Worm (Caenorhabditis elegans) whole organism, young adult: ENCODE data around the gene mec-7.

Experiments used
- B0019.2 ChIP-seq: fragments of 200-800 bp; sonication (Bioruptor generic); conservative IDR thresholded peaks from 2 replicates; pipeline ENCODE4 v1.3.6; 2022; ENCODE audit warnings: missing genetic modification reagents, missing genetic modification characterization, missing compliant biosample characterization
- B0261.1 ChIP-seq: sonication (generic microtip); optimal IDR thresholded peaks from 2 replicates; lab custom pipeline; 2016; ENCODE audit warnings: mild to moderate bottlenecking, missing genetic modification characterization, moderate library complexity, missing compliant biosample characterization
- D2030.7 ChIP-seq: fragments of 200-800 bp; sonication (Bioruptor generic); IDR thresholded peaks from 2 replicates; pipeline ENCODE4 v1.3.6; 2022; ENCODE audit warnings: missing genetic modification reagents, missing genetic modification characterization, missing compliant biosample characterization
- F23B12.7 ChIP-seq: sonication (generic microtip); optimal IDR thresholded peaks from 2 replicates; lab custom pipeline; 2017; ENCODE audit warnings: missing genetic modification characterization, mild to moderate bottlenecking, missing compliant biosample characterization, antibody characterized with exemption, moderate library complexity; ENCODE audit not compliant: insufficient read depth
- F33H1.4 ChIP-seq: fragments of 200-800 bp; sonication (Bioruptor generic); IDR thresholded peaks from 2 replicates; pipeline ENCODE4 v1.3.6; 2022; ENCODE audit warnings: missing genetic modification reagents, missing genetic modification characterization, missing compliant biosample characterization
- F49E8.2 ChIP-seq: sonication (generic microtip); optimal IDR thresholded peaks from 3 replicates; lab custom pipeline; 2017; ENCODE audit warnings: missing genetic modification characterization, mild to moderate bottlenecking, missing compliant biosample characterization, antibody characterized with exemption, moderate library complexity; ENCODE audit not compliant: insufficient read depth
- F55B11.4 ChIP-seq: sonication (generic microtip); optimal IDR thresholded peaks from 2 replicates; lab custom pipeline; 2016; ENCODE audit warnings: missing compliant biosample characterization, missing genetic modification characterization, borderline replicate concordance; ENCODE audit not compliant: insufficient read depth
- K12H6.12 ChIP-seq: fragments of 200-800 bp; sonication (Bioruptor generic); optimal IDR thresholded peaks from 2 replicates; lab custom pipeline; 2018; ENCODE audit warnings: mild to moderate bottlenecking, missing genetic modification characterization, missing compliant biosample characterization
- T07F8.4 ChIP-seq: sonication (generic microtip); optimal IDR thresholded peaks from 2 replicates; lab custom pipeline; 2016; ENCODE audit warnings: mild to moderate bottlenecking, missing genetic modification characterization, moderate library complexity, missing compliant biosample characterization
- ZK185.1 ChIP-seq: sonication (generic microtip); optimal IDR thresholded peaks from 2 replicates; lab custom pipeline; 2016; ENCODE audit warnings: mild to moderate bottlenecking, missing genetic modification characterization, missing compliant biosample characterization; ENCODE audit not compliant: poor library complexity, severe bottlenecking
- aptf-3 ChIP-seq: fragments of 200-800 bp; sonication (Bioruptor generic); IDR thresholded peaks from 2 replicates; pipeline ENCODE4 v1.3.6; 2022; ENCODE audit warnings: missing genetic modification characterization, missing compliant biosample characterization
- athp-1 ChIP-seq: sonication (generic microtip); optimal IDR thresholded peaks from 2 replicates; lab custom pipeline; 2017; ENCODE audit warnings: mild to moderate bottlenecking, missing genetic modification characterization, missing compliant biosample characterization
- attf-3 ChIP-seq: fragments of 200-800 bp; sonication (Bioruptor generic); conservative IDR thresholded peaks from 2 replicates; pipeline ENCODE4 v1.3.6; 2022; ENCODE audit warnings: missing genetic modification reagents, missing genetic modification characterization, missing compliant biosample characterization
- attf-5 ChIP-seq: fragments of 200-800 bp; sonication (Bioruptor generic); optimal IDR thresholded peaks from 2 replicates; lab custom pipeline; 2018; ENCODE audit warnings: mild to moderate bottlenecking, missing genetic modification characterization, missing compliant biosample characterization
- attf-6 ChIP-seq: fragments of 200-800 bp; sonication (Bioruptor generic); IDR thresholded peaks from 2 replicates; pipeline ENCODE4 v1.3.6; 2022; ENCODE audit warnings: missing genetic modification reagents, missing genetic modification characterization, missing compliant biosample characterization
- cebp-1 ChIP-seq, 2 experiments: fragments of 200-800 bp in 1 of 2; sonication (Bioruptor generic) in 1 of 2; sonication (generic microtip) in 1 of 2; IDR thresholded peaks in 1 of 2; optimal IDR thresholded peaks in 1 of 2; 2 replicates each; pipeline versions ENCODE4 v1.3.6 to Lab custom; 2017 to 2022; ENCODE audit warnings: missing compliant biosample characterization in 2 of 2, missing genetic modification characterization in 2 of 2, mild to moderate bottlenecking in 1 of 2, missing genetic modification reagents in 1 of 2, moderate library complexity in 1 of 2
- ceh-79 ChIP-seq: sonication (generic microtip); optimal IDR thresholded peaks from 2 replicates; lab custom pipeline; 2017; ENCODE audit warnings: mild to moderate bottlenecking, missing genetic modification characterization, missing compliant biosample characterization
- ekl-4 ChIP-seq: fragments of 200-800 bp; sonication (Bioruptor generic); IDR thresholded peaks from 2 replicates; pipeline ENCODE4 v1.3.6; 2022; ENCODE audit warnings: missing genetic modification reagents, missing genetic modification characterization, missing compliant biosample characterization
- him-1 ChIP-seq: sonication (generic microtip); optimal IDR thresholded peaks from 2 replicates; lab custom pipeline; 2016; ENCODE audit warnings: missing genotype, missing genetic modification reagents, missing genetic modification characterization, missing compliant biosample characterization
- hmg-1.2 ChIP-seq: fragments of 200-800 bp; sonication (Bioruptor generic); IDR thresholded peaks from 2 replicates; pipeline ENCODE4 v1.3.6; 2022; ENCODE audit warnings: missing genetic modification reagents, missing genetic modification characterization, missing compliant biosample characterization
- hmg-20 ChIP-seq: fragments of 200-800 bp; sonication (Bioruptor generic); IDR thresholded peaks from 2 replicates; pipeline ENCODE4 v1.3.6; 2022; ENCODE audit warnings: missing genetic modification reagents, missing genetic modification characterization, missing compliant biosample characterization
- hrde-1 ChIP-seq: sonication (generic microtip); optimal IDR thresholded peaks from 2 replicates; lab custom pipeline; 2016; ENCODE audit warnings: missing genetic modification characterization, mild to moderate bottlenecking, missing compliant biosample characterization, moderate library complexity, missing genotype, missing genetic modification reagents, borderline replicate concordance
- lsl-1 ChIP-seq: fragments of 200-800 bp; sonication (Bioruptor generic); optimal IDR thresholded peaks from 2 replicates; lab custom pipeline; 2018; ENCODE audit warnings: mild to moderate bottlenecking, missing genetic modification characterization, moderate library complexity, missing compliant biosample characterization
- madf-6 ChIP-seq: fragments of 200-800 bp; sonication (Bioruptor generic); IDR thresholded peaks from 2 replicates; pipeline ENCODE4 v1.3.6; 2022; ENCODE audit warnings: missing genetic modification reagents, missing genetic modification characterization, missing compliant biosample characterization
- mes-4 ChIP-seq: sonication (generic microtip); optimal IDR thresholded peaks from 2 replicates; lab custom pipeline; 2016; ENCODE audit warnings: missing genotype, missing genetic modification characterization, missing compliant biosample characterization
- mxl-1 ChIP-seq: sonication (generic microtip); optimal IDR thresholded peaks from 2 replicates; lab custom pipeline; 2016; ENCODE audit warnings: missing genetic modification characterization, missing compliant biosample characterization
- nhr-80 ChIP-seq: sonication (generic microtip); optimal IDR thresholded peaks from 2 replicates; lab custom pipeline; 2016; ENCODE audit warnings: missing genetic modification characterization, missing compliant biosample characterization
- pbrm-1 ChIP-seq: fragments of 200-800 bp; sonication (Bioruptor generic); IDR thresholded peaks from 2 replicates; pipeline ENCODE4 v1.3.6; 2022; ENCODE audit warnings: missing genetic modification reagents, missing genetic modification characterization, missing compliant biosample characterization
- pha-4 ChIP-seq: fragments of 150-350 bp; sonication (generic microtip); optimal IDR thresholded peaks from 2 replicates; lab custom pipeline; 2014; ENCODE audit warnings: missing biosample characterization, missing genetic modification reagents, missing genetic modification characterization
- rcor-1 ChIP-seq: fragments of 200-800 bp; sonication (Bioruptor generic); IDR thresholded peaks from 2 replicates; pipeline ENCODE4 v1.3.6; 2022; ENCODE audit warnings: missing genetic modification reagents, missing genetic modification characterization, missing compliant biosample characterization
- rec-8 ChIP-seq, 2 experiments: sonication (generic microtip); optimal IDR thresholded peaks; 2 replicates each; lab custom pipeline; 2016; ENCODE audit warnings: mild to moderate bottlenecking in 2 of 2, missing genetic modification characterization in 2 of 2, missing genetic modification reagents in 2 of 2, missing genotype in 2 of 2, missing biosample characterization in 1 of 2, missing compliant biosample characterization in 1 of 2, moderate library complexity in 1 of 2
- snpc-4 ChIP-seq, 5 experiments: fragments of 150-350 bp in 1 of 5; sonication (generic microtip) in 4 of 5; optimal IDR thresholded peaks; 2 replicates each; lab custom pipeline; 2014 to 2018; ENCODE audit warnings: missing genetic modification characterization in 5 of 5, missing biosample characterization in 3 of 5, antibody characterized with exemption in 2 of 5, mild to moderate bottlenecking in 2 of 5, missing compliant biosample characterization in 2 of 5, missing genotype in 2 of 5, moderate library complexity in 2 of 5, missing genetic modification reagents in 1 of 5
- somi-1 ChIP-seq: fragments of 200-800 bp; sonication (Bioruptor generic); optimal IDR thresholded peaks from 2 replicates; lab custom pipeline; 2018; ENCODE audit warnings: mild to moderate bottlenecking, missing genetic modification characterization, missing compliant biosample characterization
- tbp1 ChIP-seq: fragments of 200-800 bp; sonication (Bioruptor generic); optimal IDR thresholded peaks from 2 replicates; lab custom pipeline; 2018; ENCODE audit warnings: mild to moderate bottlenecking, missing genetic modification characterization, missing compliant biosample characterization
- xnd-1 ChIP-seq: sonication (generic microtip); optimal IDR thresholded peaks from 2 replicates; lab custom pipeline; 2016; ENCODE audit warnings: missing genotype, missing genetic modification reagents, missing genetic modification characterization, missing compliant biosample characterization
- zfh-2 ChIP-seq: fragments of 200-800 bp; sonication (Bioruptor generic); conservative IDR thresholded peaks from 2 replicates; pipeline ENCODE4 v1.3.6; 2022; ENCODE audit warnings: missing genetic modification reagents, missing genetic modification characterization, missing compliant biosample characterization
- zim-3 ChIP-seq: sonication (generic microtip); optimal IDR thresholded peaks from 2 replicates; lab custom pipeline; 2017; ENCODE audit warnings: mild to moderate bottlenecking, missing genetic modification characterization, moderate library complexity, missing compliant biosample characterization
- ztf-22 ChIP-seq: fragments of 200-800 bp; sonication (Bioruptor generic); optimal IDR thresholded peaks from 2 replicates; lab custom pipeline; 2018; ENCODE audit warnings: mild to moderate bottlenecking, missing genetic modification characterization, moderate library complexity, missing compliant biosample characterization
- ztf-25 ChIP-seq: fragments of 200-800 bp; sonication (Bioruptor generic); IDR thresholded peaks from 2 replicates; pipeline ENCODE4 v1.3.6; 2022; ENCODE audit warnings: missing genetic modification reagents, missing genetic modification characterization, missing compliant biosample characterization
- ztf-28 ChIP-seq: fragments of 200-800 bp; sonication (Bioruptor generic); IDR thresholded peaks from 2 replicates; pipeline ENCODE4 v1.3.6; 2022; ENCODE audit warnings: missing genetic modification reagents, missing genetic modification characterization, missing compliant biosample characterization

The mec-7 gene

DNA sequence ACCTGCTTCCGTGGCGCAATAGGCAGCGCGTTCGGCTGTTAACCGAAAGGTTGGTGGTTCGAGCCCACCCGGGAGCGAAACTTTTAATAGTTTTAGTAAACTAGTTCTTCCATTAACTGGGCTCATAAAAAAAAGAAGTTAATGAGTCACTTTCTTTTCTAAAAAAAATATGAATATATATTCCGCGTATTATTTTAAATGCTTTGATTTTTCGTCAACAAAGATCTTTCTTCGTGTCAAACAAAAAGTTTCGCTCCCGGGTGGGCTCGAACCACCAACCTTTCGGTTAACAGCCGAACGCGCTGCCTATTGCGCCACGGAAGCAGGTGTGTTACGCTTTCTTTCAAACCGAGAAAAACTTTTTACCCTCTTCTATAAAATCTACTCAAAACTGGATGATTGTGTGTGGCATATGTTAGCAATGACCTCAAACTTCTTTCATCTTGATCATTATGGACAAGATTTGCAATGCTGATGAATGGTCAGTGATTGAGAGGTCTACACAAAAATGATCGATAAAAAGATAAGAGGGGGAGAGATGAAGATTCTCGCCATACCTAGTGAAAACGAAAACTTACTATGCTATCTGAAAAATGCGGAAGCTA, 2.7 kb downstream of the mec-7 start (continued):
- TF ChIP-seq T07F8.4 (tag; lab: Kevin White, UChicago) (peak; percentile 50), pbrm-1 (GFP tag; lab: Robert Waterston, UW) (0 out of 2 replicates have a peak, but pooled peaks have one; percentile 61), pha-4 (no peak), athp-1 (tag; lab: Kevin White, UChicago) (peak; percentile 57), hrde-1 (peak; percentile 35), tbp1 (GFP tag; lab: Kevin White, UChicago) (peak; percentile 86), zim-3 (peak; percentile 58), him-1 (tag; lab: Kevin White, UChicago) (peak; percentile 71), cebp-1 (GFP tag; IDR thresholded peaks at IDR 0.05; lab: Robert Waterston, UW) (no peak), cebp-1 (tag; optimal IDR thresholded peaks at IDR 0.05; lab: Kevin White, UChicago) (peak; percentile 50), attf-5 (GFP tag; lab: Kevin White, UChicago) (peak; percentile 32), F49E8.2 (tag; lab: Kevin White, UChicago) (peak; percentile 11), F23B12.7 (peak; percentile 68), B0019.2 (GFP tag; lab: Robert Waterston, UW) (no peak), F55B11.4 (no peak), hmg-1.2 (GFP tag; lab: Robert Waterston, UW) (peak; percentile 50), nhr-80 (tag; lab: Kevin White, UChicago) (peak; percentile 40), ztf-22 (GFP tag; lab: Kevin White, UChicago) (peak; percentile 6), rec-8 (tag; optimal IDR thresholded peaks at IDR 0.05; lab: Kevin White, UChicago) (peak; percentile 6 to 59), mxl-1 (peak; percentile 64), xnd-1 (tag; lab: Kevin White, UChicago) (no peak), ztf-28 (GFP tag; lab: Robert Waterston, UW) (0 out of 2 replicates have a peak, but pooled peaks have one; percentile 50), madf-6 (GFP tag; lab: Robert Waterston, UW) (peak; percentile 39; the same call in 1 of the 2 replicates), ZK185.1 (tag; lab: Kevin White, UChicago) (peak; percentile 68), snpc-4 (GFP tag; optimal IDR thresholded peaks at IDR 0.05; lab: Kevin White, UChicago) (peak; percentile 6), snpc-4 (tag; optimal IDR thresholded peaks at IDR 0.05; lab: Kevin White, UChicago) (peak in 3 of 4 experiments; percentile 24 to 73 (median 27)), D2030.7 (GFP tag; lab: Robert Waterston, UW) (peak; percentile 83), attf-3 (GFP tag; lab: Robert Waterston, UW) (no peak), ztf-25 (GFP tag; lab: Robert Waterston, UW) (0 out of 2 replicates have a peak, but pooled peaks have one; percentile 19), mes-4 (tag; lab: Kevin White, UChicago) (peak; percentile 46), aptf-3 (0 out of 2 replicates have a peak, but pooled peaks have one; percentile 48), ekl-4 (peak; percentile 29; the same call in 1 of the 2 replicates), lsl-1 (peak; percentile 4), zfh-2 (GFP tag; lab: Robert Waterston, UW) (0 out of 2 replicates have a peak, but pooled peaks have one; percentile 31), attf-6 (GFP tag; lab: Robert Waterston, UW) (0 out of 2 replicates have a peak, but pooled peaks have one; percentile 49), rcor-1 (GFP tag; lab: Robert Waterston, UW) (0 out of 2 replicates have a peak, but pooled peaks have one; percentile 19), K12H6.12 (tag; lab: Kevin White, UChicago) (no peak), somi-1 (GFP tag; lab: Kevin White, UChicago) (peak; percentile 25), F33H1.4 (GFP tag; lab: Robert Waterston, UW) (no peak), B0261.1 (tag; lab: Kevin White, UChicago) (peak; percentile 73), ceh-79 (tag; lab: Kevin White, UChicago) (no peak), hmg-20 (no peak)
